Fruit fly (Drosophila melanogaster) whole organism, embryonic: ENCODE measurements around the gene na.
A peak's percentile ranks its signal among the peaks of the same experiment; 100 is the strongest.

Experiments used
- Bgb ChIP-seq: fragments of 200-800 bp; sonication (Bioruptor generic); IDR thresholded peaks from 2 replicates; pipeline ENCODE4 v1.3.6; 2022; ENCODE audit warnings: missing biosample characterization, missing genetic modification characterization; ENCODE audit not compliant: partially characterized antibody
- C15 ChIP-seq: fragments of 200-800 bp; sonication (Bioruptor generic); IDR thresholded peaks from 3 replicates; pipeline ENCODE4 v1.3.6; 2022; ENCODE audit warnings: missing biosample characterization, missing genetic modification characterization
- CG1024 ChIP-seq: fragments of 200-800 bp; sonication (Bioruptor generic); IDR thresholded peaks from 2 replicates; pipeline ENCODE4 v1.3.6; 2022; ENCODE audit warnings: missing biosample characterization, missing genetic modification characterization
- CG10321 ChIP-seq: fragments of 200-800 bp; sonication (Bioruptor generic); IDR thresholded peaks from 2 replicates; pipeline ENCODE4 v1.3.6; 2022; ENCODE audit warnings: missing biosample characterization, missing genetic modification characterization
- CG10565 ChIP-seq: fragments of 200-800 bp; sonication (Bioruptor generic); optimal IDR thresholded peaks from 3 replicates; lab custom pipeline; 2016; ENCODE audit warnings: missing biosample characterization, mild to moderate bottlenecking, missing genetic modification characterization
- CG11456 ChIP-seq: fragments of 200-800 bp; sonication (Bioruptor generic); IDR thresholded peaks from 3 replicates; pipeline ENCODE4 v1.3.6; 2022; ENCODE audit warnings: missing biosample characterization, missing genetic modification characterization
- CG1233 ChIP-seq: fragments of 200-800 bp; sonication (Bioruptor generic); optimal IDR thresholded peaks from 4 replicates; lab custom pipeline; 2018; ENCODE audit warnings: missing biosample characterization, mild to moderate bottlenecking, missing genetic modification characterization
- CG12744 ChIP-seq: fragments of 200-800 bp; sonication (Bioruptor generic); optimal IDR thresholded peaks from 2 replicates; lab custom pipeline; 2016; ENCODE audit warnings: missing biosample characterization, missing genetic modification characterization
- CG12942 ChIP-seq: fragments of 200-800 bp; sonication (Bioruptor generic); optimal IDR thresholded peaks from 3 replicates; lab custom pipeline; 2016; ENCODE audit warnings: missing biosample characterization, missing genetic modification characterization
- CG13123 ChIP-seq: fragments of 200-800 bp; sonication (Bioruptor generic); optimal IDR thresholded peaks from 2 replicates; lab custom pipeline; 2016; ENCODE audit warnings: missing biosample characterization, missing genetic modification characterization
- CG15011 ChIP-seq: fragments of 200-800 bp; sonication (Bioruptor generic); optimal IDR thresholded peaks from 3 replicates; lab custom pipeline; 2018; ENCODE audit warnings: missing biosample characterization, mild to moderate bottlenecking, missing genetic modification characterization
- CG1832 ChIP-seq: fragments of 200-800 bp; sonication (Bioruptor generic); optimal IDR thresholded peaks from 2 replicates; lab custom pipeline; 2017; ENCODE audit warnings: missing biosample characterization, mild to moderate bottlenecking, missing genetic modification characterization, inconsistent platforms
- CG43689 ChIP-seq: fragments of 200-800 bp; sonication (Bioruptor generic); IDR thresholded peaks from 2 replicates; pipeline ENCODE4 v1.3.6; 2022; ENCODE audit warnings: missing biosample characterization, missing genetic modification characterization
- CG5180 ChIP-seq: fragments of 200-800 bp; sonication (Bioruptor generic); optimal IDR thresholded peaks from 3 replicates; lab custom pipeline; 2017; ENCODE audit warnings: missing biosample characterization, missing genetic modification characterization, mild to moderate bottlenecking, moderate library complexity, missing genetic modification reagents
- CG5953 ChIP-seq: fragments of 200-800 bp; sonication (Bioruptor generic); IDR thresholded peaks from 2 replicates; pipeline ENCODE4 v1.3.6; 2022; ENCODE audit warnings: missing biosample characterization, missing genetic modification characterization
- CG9437 ChIP-seq: fragments of 200-800 bp; sonication (Bioruptor generic); optimal IDR thresholded peaks from 2 replicates; lab custom pipeline; 2018; ENCODE audit warnings: missing biosample characterization, mild to moderate bottlenecking, missing genetic modification characterization
- CG9797 ChIP-seq: fragments of 200-800 bp; sonication (Bioruptor generic); optimal IDR thresholded peaks from 3 replicates; lab custom pipeline; 2018; ENCODE audit warnings: missing biosample characterization, mild to moderate bottlenecking, missing genetic modification characterization
- CG9932 ChIP-seq: fragments of 200-800 bp; sonication (Bioruptor generic); IDR thresholded peaks from 2 replicates; pipeline ENCODE4 v1.3.6; 2022; ENCODE audit warnings: missing biosample characterization, missing genetic modification characterization
- CTCF ChIP-seq: fragments of 200-800 bp; sonication (Bioruptor generic); optimal IDR thresholded peaks from 2 replicates; lab custom pipeline; 2017; ENCODE audit warnings: missing biosample characterization, mild to moderate bottlenecking, missing genetic modification characterization, moderate library complexity
- Camta ChIP-seq: fragments of 200-800 bp; sonication (Bioruptor generic); optimal IDR thresholded peaks from 2 replicates; lab custom pipeline; 2016; ENCODE audit warnings: missing biosample characterization, missing genetic modification characterization
- Chrac-16 ChIP-seq: fragments of 200-800 bp; sonication (Bioruptor generic); optimal IDR thresholded peaks from 3 replicates; lab custom pipeline; 2016; ENCODE audit warnings: missing biosample characterization, missing genetic modification characterization
- CoRest ChIP-seq: fragments of 200-800 bp; sonication (Bioruptor generic); optimal IDR thresholded peaks from 3 replicates; lab custom pipeline; 2018; ENCODE audit warnings: missing biosample characterization, mild to moderate bottlenecking, missing genetic modification characterization, moderate library complexity
- Doc3 ChIP-seq: fragments of 200-800 bp; sonication (Bioruptor generic); IDR thresholded peaks from 3 replicates; pipeline ENCODE4 v1.3.6; 2022; ENCODE audit warnings: missing biosample characterization, missing genetic modification characterization; ENCODE audit not compliant: partially characterized antibody
- Dp ChIP-seq: fragments of 200-800 bp; sonication (Bioruptor generic); optimal IDR thresholded peaks from 2 replicates; lab custom pipeline; 2018; ENCODE audit warnings: missing biosample characterization, mild to moderate bottlenecking, missing genetic modification characterization, moderate library complexity
- E2f2 ChIP-seq: fragments of 200-800 bp; sonication (Bioruptor generic); IDR thresholded peaks from 2 replicates; pipeline ENCODE4 v1.3.6; 2022; ENCODE audit warnings: missing biosample characterization, missing genetic modification characterization
- HLH3B ChIP-seq: fragments of 200-800 bp; sonication (Bioruptor generic); IDR thresholded peaks from 2 replicates; pipeline ENCODE4 v1.3.6; 2022; ENCODE audit warnings: missing biosample characterization, missing genetic modification characterization
- Kr ChIP-seq: fragments of 200-800 bp; sonication (Bioruptor generic); optimal IDR thresholded peaks from 2 replicates; lab custom pipeline; 2017; ENCODE audit warnings: missing biosample characterization, mild to moderate bottlenecking, missing genetic modification characterization
- PHDP ChIP-seq: fragments of 200-800 bp; sonication (Bioruptor generic); optimal IDR thresholded peaks from 3 replicates; lab custom pipeline; 2018; ENCODE audit warnings: missing biosample characterization, mild to moderate bottlenecking, missing genetic modification characterization, moderate library complexity
- Scr ChIP-seq: fragments of 200-800 bp; sonication (Bioruptor generic); IDR thresholded peaks from 2 replicates; pipeline ENCODE4 v1.3.6; 2022; ENCODE audit warnings: missing biosample characterization, missing genetic modification characterization; ENCODE audit not compliant: partially characterized antibody
- Stat92E ChIP-seq, 3 experiments: fragments of >200 bp in 2 of 3; fragments of 200-800 bp in 1 of 3; sonication (Bioruptor generic) in 1 of 3; optimal IDR thresholded peaks; 2 replicates each; lab custom pipeline; 2017 to 2019; ENCODE audit warnings: missing biosample characterization in 3 of 3, missing genetic modification characterization in 3 of 3, mild to moderate bottlenecking in 1 of 3, moderate library complexity in 1 of 3
- Vsx1 ChIP-seq: fragments of 200-800 bp; sonication (Bioruptor generic); optimal IDR thresholded peaks from 2 replicates; lab custom pipeline; 2017; ENCODE audit warnings: missing biosample characterization, mild to moderate bottlenecking, missing genetic modification characterization, missing genetic modification reagents
- Xbp1 ChIP-seq: fragments of 200-800 bp; sonication (Bioruptor generic); optimal IDR thresholded peaks from 3 replicates; lab custom pipeline; 2016; ENCODE audit warnings: missing biosample characterization, mild to moderate bottlenecking, missing genetic modification characterization
- ac ChIP-seq: fragments of 200-800 bp; sonication (Bioruptor generic); optimal IDR thresholded peaks from 3 replicates; lab custom pipeline; 2017; ENCODE audit warnings: missing biosample characterization, mild to moderate bottlenecking, missing genetic modification characterization
- bigmax ChIP-seq: fragments of 200-800 bp; sonication (Bioruptor generic); optimal IDR thresholded peaks from 2 replicates; lab custom pipeline; 2018; ENCODE audit warnings: missing biosample characterization, mild to moderate bottlenecking, missing genetic modification characterization
- crp ChIP-seq, 2 experiments: fragments of 200-800 bp; sonication (Bioruptor generic); optimal IDR thresholded peaks; 2 replicates in 1 of 2; 3 replicates in 1 of 2; lab custom pipeline; 2017; ENCODE audit warnings: missing biosample characterization in 2 of 2, missing genetic modification characterization in 2 of 2, mild to moderate bottlenecking in 1 of 2, moderate library complexity in 1 of 2
- hbn ChIP-seq: fragments of 200-800 bp; sonication (Bioruptor generic); IDR thresholded peaks from 2 replicates; pipeline ENCODE4 v1.3.6; 2022; ENCODE audit warnings: missing biosample characterization, missing genetic modification characterization; ENCODE audit not compliant: partially characterized antibody
- insv ChIP-seq, 2 experiments: fragments of 200-800 bp; sonication (Bioruptor generic); optimal IDR thresholded peaks; 3 replicates each; lab custom pipeline; 2016 to 2018; ENCODE audit warnings: missing biosample characterization in 2 of 2, missing genetic modification characterization in 2 of 2
- jing ChIP-seq: fragments of 200-800 bp; sonication (Bioruptor generic); optimal IDR thresholded peaks from 2 replicates; lab custom pipeline; 2018; ENCODE audit warnings: missing biosample characterization, mild to moderate bottlenecking, missing genetic modification characterization
- jumu ChIP-seq: fragments of 200-800 bp; sonication (Bioruptor generic); optimal IDR thresholded peaks from 3 replicates; lab custom pipeline; 2016; ENCODE audit warnings: missing biosample characterization, missing genetic modification characterization
- mirr ChIP-seq: fragments of 200-800 bp; sonication (Bioruptor generic); optimal IDR thresholded peaks from 3 replicates; lab custom pipeline; 2018; ENCODE audit warnings: missing biosample characterization, mild to moderate bottlenecking, missing genetic modification characterization
- nerfin-2 ChIP-seq: fragments of 200-800 bp; sonication (Bioruptor generic); IDR thresholded peaks from 2 replicates; pipeline ENCODE4 v1.3.6; 2022; ENCODE audit warnings: missing biosample characterization, missing genetic modification characterization; ENCODE audit not compliant: partially characterized antibody
- nmo ChIP-seq: fragments of 200-800 bp; sonication (Bioruptor generic); optimal IDR thresholded peaks from 2 replicates; lab custom pipeline; 2018; ENCODE audit warnings: missing biosample characterization, mild to moderate bottlenecking, missing genetic modification characterization, moderate library complexity
- pan ChIP-seq, 4 experiments: fragments of >200 bp in 3 of 4; fragments of 200-800 bp in 1 of 4; sonication (Bioruptor generic) in 1 of 4; optimal IDR thresholded peaks in 3 of 4; IDR thresholded peaks in 1 of 4; 2 replicates each; pipeline versions ENCODE4 v1.3.6 to Lab custom; 2017 to 2022; ENCODE audit warnings: missing biosample characterization in 2 of 4, missing genetic modification characterization in 2 of 4, mixed read lengths in 1 of 4
- pum ChIP-seq: fragments of 200-800 bp; sonication (Bioruptor generic); optimal IDR thresholded peaks from 2 replicates; lab custom pipeline; 2016; ENCODE audit warnings: missing biosample characterization, missing genetic modification characterization
- rib ChIP-seq: fragments of 200-800 bp; sonication (Bioruptor generic); IDR thresholded peaks from 2 replicates; pipeline ENCODE4 v1.3.6; 2022; ENCODE audit warnings: missing biosample characterization, missing genetic modification characterization
- sens ChIP-seq: fragments of 200-800 bp; sonication (Bioruptor generic); peaks from one replicate; lab custom pipeline; 2016; ENCODE audit warnings: missing biosample characterization, missing genetic modification characterization
- sna ChIP-seq: fragments of 200-800 bp; sonication (Bioruptor generic); IDR thresholded peaks from 2 replicates; pipeline ENCODE4 v1.3.6; 2022; ENCODE audit warnings: missing biosample characterization, missing genetic modification characterization; ENCODE audit not compliant: partially characterized antibody
- so ChIP-seq: fragments of 200-800 bp; sonication (Bioruptor generic); IDR thresholded peaks from 3 replicates; pipeline ENCODE4 v1.3.6; 2022; ENCODE audit warnings: missing biosample characterization, missing genetic modification characterization
- sr ChIP-seq: fragments of 200-800 bp; sonication (Bioruptor generic); IDR thresholded peaks from 3 replicates; pipeline ENCODE4 v1.3.6; 2022; ENCODE audit warnings: missing biosample characterization, missing genetic modification characterization
- unpg ChIP-seq: fragments of 200-800 bp; sonication (Bioruptor generic); optimal IDR thresholded peaks from 3 replicates; lab custom pipeline; 2018; ENCODE audit warnings: missing biosample characterization, mild to moderate bottlenecking, missing genetic modification characterization, moderate library complexity

The na gene

DNA sequence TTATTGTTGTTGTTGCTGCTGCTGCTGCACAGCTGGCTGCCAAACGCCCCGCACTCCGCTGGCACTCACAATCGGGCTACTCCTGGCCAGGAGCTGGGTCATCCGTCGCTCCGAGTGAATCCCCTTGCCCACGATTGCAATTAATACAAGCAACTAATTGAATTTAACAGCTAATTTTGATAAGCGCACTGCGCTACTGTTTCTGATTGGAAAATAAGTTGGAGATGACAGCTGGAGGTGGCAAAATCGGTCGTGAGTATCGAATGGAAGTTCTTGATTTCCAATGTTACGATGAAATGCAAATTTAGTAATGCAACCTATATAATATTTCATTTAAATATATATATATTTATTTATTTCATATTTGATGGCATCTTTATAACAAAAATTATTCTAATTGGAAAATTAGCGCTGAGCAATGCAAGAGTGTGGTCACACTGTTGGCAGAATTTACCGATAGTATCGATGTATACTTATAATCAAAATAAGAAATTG lies 32.3 kb upstream of the na start, which contains the start of gene CG42271 (continued):
- peak; percentile 76 for TF ChIP-seq CoRest (tag; lab: Kevin White, UChicago)
- TF ChIP-seq CG43689 (GFP tag; lab: Robert Waterston, UW): no peak
- peak; percentile 41 for TF ChIP-seq Xbp1
- TF ChIP-seq Bgb (GFP tag; lab: Robert Waterston, UW): peak; percentile 85
- peak; percentile 38 for TF ChIP-seq CG9437 (GFP tag; lab: Kevin White, UChicago)
- peak; percentile 37 for TF ChIP-seq Chrac-16
- peak; percentile 79 for TF ChIP-seq nerfin-2 (GFP tag; lab: Robert Waterston, UW)
- peak; percentile 36 for TF ChIP-seq Vsx1 (GFP tag; lab: Kevin White, UChicago)
- TF ChIP-seq CG12942 (GFP tag; lab: Kevin White, UChicago): no peak
- TF ChIP-seq Doc3 (GFP tag; lab: Robert Waterston, UW): peak; percentile 96
- TF ChIP-seq Scr (GFP tag; lab: Robert Waterston, UW): peak; percentile 97
- peak; percentile 8 for TF ChIP-seq CG9797 (GFP tag; lab: Kevin White, UChicago)
- TF ChIP-seq crp (GFP tag; optimal IDR thresholded peaks at IDR 0.05; lab: Kevin White, UChicago): peak in 1 of 2 experiments; percentile 26
- peak; percentile 58 to 98 for TF ChIP-seq insv (GFP tag; optimal IDR thresholded peaks at IDR 0.05; lab: Kevin White, UChicago)
- TF ChIP-seq Dp (GFP tag; lab: Kevin White, UChicago): peak; percentile 9
- peak; percentile 75 for TF ChIP-seq nmo (GFP tag; lab: Kevin White, UChicago)
- no peak for TF ChIP-seq jing (GFP tag; lab: Kevin White, UChicago)
- no peak for TF ChIP-seq CG5953 (GFP tag; lab: Robert Waterston, UW)
- no peak for TF ChIP-seq CG10565
- TF ChIP-seq pan (optimal IDR thresholded peaks at IDR 0.05; lab: Kevin White, UChicago): no peak
- peak in 1 of 2 experiments; percentile 6 for TF ChIP-seq pan (GFP tag; optimal IDR thresholded peaks at IDR 0.05 in 1 of 2, IDR thresholded peaks at IDR 0.05 in 1 of 2)
- TF ChIP-seq, all 482 proteins: peak for 151

DNA sequence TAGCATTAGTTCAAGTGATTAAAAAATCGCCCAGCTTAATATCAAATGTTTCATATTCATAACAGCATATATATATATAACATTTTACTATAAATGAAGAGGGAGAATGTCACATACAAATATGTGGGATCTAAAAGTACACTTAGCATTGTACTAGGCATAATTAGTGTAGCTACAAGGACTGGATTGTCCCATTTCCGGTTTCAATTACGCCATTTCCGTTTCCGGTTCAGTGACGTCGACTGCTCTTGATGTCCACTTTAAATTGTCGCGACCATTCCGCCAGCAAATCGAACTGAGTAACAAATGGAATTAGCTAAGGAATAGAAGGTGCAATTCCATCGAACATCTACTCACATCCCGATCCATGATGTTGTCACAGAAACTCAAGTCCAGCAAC lies 31.7 kb upstream of the na start:
- TF ChIP-seq CG15011: no peak
- TF ChIP-seq CG10321 (GFP tag; lab: Robert Waterston, UW): no peak
- TF ChIP-seq ac (GFP tag; lab: Kevin White, UChicago): peak; percentile 7
- no peak for TF ChIP-seq Stat92E (GFP tag; optimal IDR thresholded peaks at IDR 0.05; lab: Kevin White, UChicago)
- no peak for TF ChIP-seq sna (GFP tag; lab: Robert Waterston, UW)
- TF ChIP-seq CG1024 (GFP tag; lab: Robert Waterston, UW): no peak
- TF ChIP-seq PHDP: no peak
- TF ChIP-seq CG5180 (GFP tag; lab: Kevin White, UChicago): no peak
- no peak for TF ChIP-seq CG12744 (GFP tag; lab: Kevin White, UChicago)
- no peak for TF ChIP-seq Kr (GFP tag; lab: Kevin White, UChicago)
- no peak for TF ChIP-seq C15
- TF ChIP-seq Camta (GFP tag; lab: Kevin White, UChicago): no peak
- no peak for TF ChIP-seq jumu (GFP tag; lab: Kevin White, UChicago)
- no peak for TF ChIP-seq E2f2 (GFP tag; lab: Robert Waterston, UW)
- no peak for TF ChIP-seq bigmax (GFP tag; lab: Kevin White, UChicago)
- no peak for TF ChIP-seq rib (GFP tag; lab: Robert Waterston, UW)
- no peak for TF ChIP-seq HLH3B (GFP tag; lab: Robert Waterston, UW)
- peak; percentile 3 for TF ChIP-seq sens (GFP tag; lab: Kevin White, UChicago)
- no peak for TF ChIP-seq pum (GFP tag; lab: Kevin White, UChicago)
- no peak for TF ChIP-seq hbn
- no peak for TF ChIP-seq CTCF (GFP tag; lab: Kevin White, UChicago)
- no peak for TF ChIP-seq CG9932 (GFP tag; lab: Robert Waterston, UW)
- TF ChIP-seq mirr: no peak
- peak; percentile 12 for TF ChIP-seq CG1233
- no peak for TF ChIP-seq so
- peak; percentile 35 for TF ChIP-seq unpg
- TF ChIP-seq sr (GFP tag; lab: Robert Waterston, UW): no peak
- no peak for TF ChIP-seq CG13123 (GFP tag; lab: Kevin White, UChicago)
- no peak for TF ChIP-seq CG11456
- TF ChIP-seq CG1832 (GFP tag; lab: Kevin White, UChicago): no peak
